Worm (Caenorhabditis elegans): ENCODE data around the gene col-157.

DNA sequence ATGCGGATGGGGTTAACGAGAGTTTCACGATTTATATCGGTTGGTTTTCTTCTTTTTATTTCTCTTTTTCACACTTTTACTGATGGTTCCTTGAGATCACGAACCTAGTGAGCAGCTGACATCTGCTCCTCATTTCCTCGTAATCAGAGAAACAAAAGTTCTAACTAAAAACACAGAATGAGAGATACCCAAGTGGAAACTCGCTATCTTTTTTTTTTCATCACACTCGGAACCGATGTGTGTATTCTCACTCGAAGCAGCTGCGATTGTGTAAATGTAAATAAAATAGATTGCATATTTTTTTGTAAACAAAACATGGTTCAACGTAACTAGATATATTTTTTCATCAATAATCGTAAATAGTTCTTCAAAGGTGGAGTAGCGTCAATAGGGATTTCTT is 22.5 kb downstream of the col-157 start:
- TF ChIP-seq ztf-26 (tag; optimal IDR thresholded peaks at IDR 0.05) (no peak), mes-4 (tag; optimal IDR thresholded peaks at IDR 0.05) (no peak), C17E4.6 (GFP tag; IDR thresholded peaks at IDR 0.05) (no peak), unc-62 (GFP tag; optimal IDR thresholded peaks at IDR 0.05) (no peak), rec-8 (tag; optimal IDR thresholded peaks at IDR 0.05) (no peak), fkh-3 (tag; optimal IDR thresholded peaks at IDR 0.05) (no peak), zim-3 (tag; optimal IDR thresholded peaks at IDR 0.05) (no peak), ama-1 (optimal IDR thresholded peaks at IDR 0.05) (no peak), ama-1 (GFP tag; optimal IDR thresholded peaks at IDR 0.05) (no peak), mxl-1 (tag; optimal IDR thresholded peaks at IDR 0.05) (no peak), cebp-2 (GFP tag; IDR thresholded peaks at IDR 0.05) (no peak), tlf-1 (GFP tag; optimal IDR thresholded peaks at IDR 0.05) (no peak), F57A8.1 (GFP tag; optimal IDR thresholded peaks at IDR 0.05) (no peak), dpl-1 (GFP tag; optimal IDR thresholded peaks at IDR 0.05) (no peak)

Measured in whole organism, young adult.